Fruit fly (Drosophila melanogaster): ENCODE measurements around the gene m-cup.

Gene m-cup

dm6 chr3R:17127912-17128311, 21.3 kb downstream of the m-cup start, which contains the start of gene CG31265:
Gene CG31265, plus strand, starts transcription at chr3R:17128212.
- TF ChIP-seq CTCF (optimal IDR thresholded peaks at IDR 0.05): no peak
- no peak for TF ChIP-seq CG8478 (optimal IDR thresholded peaks at IDR 0.05)

- TF ChIP-seq CTCF (optimal IDR thresholded peaks at IDR 0.05) (no peak), CG8478 (optimal IDR thresholded peaks at IDR 0.05) (no peak)
Observed at dm6 chr3R:17126838-17127237, 22.4 kb downstream of the m-cup start, which contains the start of the genes CG17477 and CG31269. Gene CG17477, minus strand, starts transcription at chr3R:17126938. Gene CG31269, plus strand, starts transcription at chr3R:17127126.

dm6 chr3R:17125339-17126044, 23.7 kb downstream of the m-cup start, which contains the start of gene cher:
Gene cher, minus strand, starts transcription at chr3R:17125389.
- TF ChIP-seq CG8478 (optimal IDR thresholded peaks at IDR 0.05): no peak
- no peak for TF ChIP-seq CTCF (optimal IDR thresholded peaks at IDR 0.05)

- TF ChIP-seq CG8478 (optimal IDR thresholded peaks at IDR 0.05) (no peak), CTCF (optimal IDR thresholded peaks at IDR 0.05) (no peak)
Observed at dm6 chr3R:17124177-17124576, 25.0 kb downstream of the m-cup start, which contains the start of gene CG45079. Gene CG45079, plus strand, starts transcription at chr3R:17124477.

dm6 chr3R:17122796-17123504, 26.3 kb downstream of the m-cup start:
- TF ChIP-seq CTCF (optimal IDR thresholded peaks at IDR 0.05) (no peak), CG8478 (optimal IDR thresholded peaks at IDR 0.05) (no peak)

dm6 chr3R:17121277-17121676, 27.9 kb downstream of the m-cup start, which contains the start of gene CG42779:
Gene CG42779, plus strand, starts transcription at chr3R:17121577.
- TF ChIP-seq CG8478 (optimal IDR thresholded peaks at IDR 0.05): no peak
- no peak for TF ChIP-seq CTCF (optimal IDR thresholded peaks at IDR 0.05)

dm6 chr3R:17120165-17120564, 29.0 kb downstream of the m-cup start, which contains the start of gene CG34278:
Gene CG34278, plus strand, starts transcription at chr3R:17120465.
- TF ChIP-seq CG8478 (optimal IDR thresholded peaks at IDR 0.05) (no peak), CTCF (optimal IDR thresholded peaks at IDR 0.05) (no peak)

dm6 chr3R:17118917-17119378, 30.3 kb downstream of the m-cup start:
- TF ChIP-seq CTCF (optimal IDR thresholded peaks at IDR 0.05) (no peak), CG8478 (optimal IDR thresholded peaks at IDR 0.05) (no peak)

dm6 chr3R:17117607-17118327, 31.4 kb downstream of the m-cup start:
- TF ChIP-seq CG8478 (optimal IDR thresholded peaks at IDR 0.05) (no peak), CTCF (optimal IDR thresholded peaks at IDR 0.05) (no peak)

dm6 chr3R:17116231-17116630, 33.0 kb downstream of the m-cup start:
- TF ChIP-seq CTCF (optimal IDR thresholded peaks at IDR 0.05) (no peak), CG8478 (optimal IDR thresholded peaks at IDR 0.05) (no peak)

dm6 chr3R:17115668-17116067, 33.5 kb downstream of the m-cup start:
- no peak for TF ChIP-seq CG8478 (optimal IDR thresholded peaks at IDR 0.05)
- no peak for TF ChIP-seq CTCF (optimal IDR thresholded peaks at IDR 0.05)

- no peak for TF ChIP-seq CTCF (optimal IDR thresholded peaks at IDR 0.05)
- no peak for TF ChIP-seq CG8478 (optimal IDR thresholded peaks at IDR 0.05)
Observed at dm6 chr3R:17110880-17111726, 38.1 kb downstream of the m-cup start.

- TF ChIP-seq CTCF (optimal IDR thresholded peaks at IDR 0.05) (peak; percentile 63 to 86), CG8478 (optimal IDR thresholded peaks at IDR 0.05) (no peak)
Observed at dm6 chr3R:17108881-17109280, 40.3 kb downstream of the m-cup start.

All from S2 (cell line).